Worm (Caenorhabditis elegans) whole organism, dauer: Measurements from ENCODE around the gene nmr-1.

Experiments
- unc-62 ChIP-seq: sonication (generic microtip); optimal IDR thresholded peaks from 2 replicates; lab custom pipeline; 2017; ENCODE audit warnings: missing biosample characterization, missing genetic modification reagents, missing genetic modification characterization

Gene nmr-1

DNA sequence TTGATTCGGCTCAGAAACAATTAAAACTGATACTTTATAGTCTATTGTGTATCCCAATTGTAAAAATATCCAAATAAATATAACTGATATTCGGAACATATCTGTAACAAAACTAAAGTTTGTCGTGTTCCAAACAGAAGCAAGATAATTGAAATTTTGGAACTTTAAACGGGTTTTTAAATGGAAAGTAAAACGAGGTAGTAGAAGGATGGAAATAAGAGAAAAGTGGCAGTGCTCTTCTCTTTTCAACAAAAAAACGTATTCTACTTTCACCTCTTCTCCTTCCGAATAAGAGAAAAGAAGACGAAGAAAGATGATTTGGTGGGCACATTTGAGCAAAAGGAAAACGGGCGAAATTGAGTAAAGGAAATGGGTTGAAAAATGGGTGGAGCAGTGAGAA is at the start of gene nmr-1:
Gene nmr-1 (minus strand): TSS at position 101 of the 400 bp plus-strand sequence.
- TF ChIP-seq unc-62 (GFP tag; lab: Kevin White, UChicago): no peak

DNA sequence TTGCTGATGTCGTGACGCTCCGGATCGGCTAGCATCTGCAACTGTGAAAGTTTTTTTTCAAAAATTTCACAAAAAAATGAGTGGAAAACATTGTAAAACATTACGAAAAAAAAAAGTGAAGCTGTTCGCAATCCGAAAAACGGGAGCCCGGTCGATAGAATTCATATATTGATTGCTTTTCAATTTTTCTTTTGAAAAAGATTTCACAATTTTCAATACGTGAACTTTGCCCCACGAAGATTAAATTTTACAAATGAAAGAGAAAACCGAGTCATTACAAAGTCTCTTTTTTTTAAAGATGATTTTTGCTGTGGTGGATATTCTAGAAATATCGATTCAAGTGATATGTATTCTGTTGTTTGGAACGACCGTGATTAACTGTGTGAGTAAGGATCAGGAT is 48.0 kb upstream of the nmr-1 start, which contains the start of gene F12A10.6:
Gene F12A10.6 (minus strand): TSS at position 101 of the 400 bp plus-strand sequence.
- no peak for TF ChIP-seq unc-62 (GFP tag; lab: Kevin White, UChicago)

DNA sequence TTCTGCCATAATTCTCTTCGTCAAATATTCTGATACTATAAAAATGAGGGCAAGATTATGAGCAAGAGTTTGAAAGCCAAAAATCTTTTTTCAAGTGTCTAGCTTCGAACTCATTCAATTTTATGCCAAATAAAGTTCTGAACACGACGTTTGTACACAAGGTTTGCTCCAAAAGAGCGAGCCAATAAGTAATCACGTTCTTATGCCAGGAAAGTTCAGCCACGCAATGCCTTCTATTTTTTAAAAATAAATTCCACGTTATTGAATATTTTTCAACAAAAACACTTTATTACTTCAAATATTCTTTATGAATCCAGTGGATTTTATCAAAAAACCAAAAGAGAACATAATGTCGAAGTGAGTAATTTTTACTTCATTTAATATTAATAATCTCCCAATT is 41.4 kb upstream of the nmr-1 start, which contains the start of gene nep-5:
Gene nep-5 (plus strand): TSS at position 301 of the 400 bp plus-strand sequence.
- TF ChIP-seq unc-62 (GFP tag; lab: Kevin White, UChicago): no peak

DNA sequence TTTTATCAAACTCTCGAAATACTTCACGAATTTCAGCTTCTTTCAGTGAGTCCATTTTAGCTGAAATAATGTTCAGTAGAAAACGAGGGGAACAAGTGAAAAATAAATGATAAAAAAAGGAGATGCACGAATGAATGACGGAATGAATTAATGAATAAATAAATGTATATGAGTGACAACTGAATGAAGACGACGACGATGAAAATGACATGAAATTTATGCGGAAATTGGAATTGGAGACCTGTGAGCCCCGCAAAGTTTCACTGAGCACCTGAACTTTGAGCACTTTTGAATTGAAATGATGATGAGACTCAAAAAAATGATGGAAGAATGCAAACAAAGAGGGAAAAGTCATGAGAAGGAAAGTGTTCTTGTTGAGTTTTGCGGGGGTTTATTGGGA is 35.6 kb upstream of the nmr-1 start, which contains the start of gene cal-8:
Gene cal-8 (minus strand): TSS at position 60 of the 400 bp plus-strand sequence.
- TF ChIP-seq unc-62 (GFP tag; lab: Kevin White, UChicago): no peak

DNA sequence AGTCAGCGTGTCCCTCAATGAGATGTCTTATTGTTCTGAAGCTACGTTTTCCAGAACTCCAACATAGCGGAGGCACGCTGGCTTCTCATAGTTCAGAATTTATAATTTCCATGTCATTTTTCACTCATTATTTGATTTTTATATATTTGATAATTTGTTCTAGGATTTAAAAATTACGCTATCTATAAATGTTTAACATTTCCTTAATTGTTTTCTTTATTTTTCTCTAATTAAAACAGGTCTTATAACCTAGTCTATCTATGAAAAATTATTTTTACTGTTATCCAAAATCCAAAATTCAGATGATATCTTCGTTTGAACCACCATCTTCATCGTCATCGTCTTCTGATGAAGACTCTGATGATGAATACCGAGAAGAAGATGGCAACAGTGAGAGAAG is 31.9 kb upstream of the nmr-1 start, which contains the start of gene F56D1.1:
Gene F56D1.1 (plus strand): TSS at position 301 of the 400 bp plus-strand sequence.
- TF ChIP-seq unc-62 (GFP tag; lab: Kevin White, UChicago): no peak

DNA sequence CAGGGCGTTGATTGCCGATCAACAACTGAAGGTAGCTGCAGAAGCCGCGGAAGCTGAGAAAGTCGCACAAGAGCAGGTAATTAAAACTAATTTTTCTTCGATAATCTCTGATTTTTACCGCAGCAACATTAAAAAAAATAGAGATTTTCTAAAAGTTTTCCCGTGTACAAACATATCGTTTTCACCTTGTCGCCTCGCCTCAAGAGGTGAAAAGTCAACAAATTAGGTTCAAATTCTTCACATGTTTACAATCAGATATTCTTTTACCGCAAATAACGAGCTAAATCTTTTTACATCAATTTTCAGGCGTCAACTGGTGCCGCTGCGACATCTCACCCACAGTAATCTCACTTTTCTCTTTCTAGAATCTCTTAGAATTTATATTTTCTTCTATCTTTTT is 28.5 kb upstream of the nmr-1 start, which contains the start of gene ilcr-2:
Gene ilcr-2 (plus strand): TSS at position 301 of the 400 bp plus-strand sequence.
- no peak for TF ChIP-seq unc-62 (GFP tag; lab: Kevin White, UChicago)

DNA sequence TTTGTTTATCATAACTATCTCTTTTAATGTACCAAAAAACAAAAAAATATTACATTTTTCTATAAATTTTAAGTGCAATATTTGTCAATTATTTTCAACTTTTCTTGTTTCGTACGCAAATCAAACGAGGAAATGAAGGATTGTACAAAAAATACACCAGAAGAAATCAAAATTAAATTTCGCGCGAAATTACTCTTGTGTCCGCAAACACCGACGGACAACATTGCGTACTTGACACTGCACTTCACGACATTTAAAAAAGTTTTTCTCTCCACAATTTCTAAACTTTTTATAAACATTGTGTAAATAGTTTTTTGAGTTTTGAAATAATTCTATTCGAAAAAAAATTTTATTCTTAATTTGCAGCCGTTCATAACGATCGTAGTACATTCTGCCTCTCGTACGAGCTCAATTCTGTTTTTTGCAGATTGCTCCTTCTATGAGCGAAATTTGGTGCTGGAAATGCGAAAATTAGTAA is 27.6 kb upstream of the nmr-1 start, which contains the start of gene mrps-16:
Gene mrps-16 (plus strand): TSS at position 428 of the 478 bp plus-strand sequence.
- no peak for TF ChIP-seq unc-62 (GFP tag; lab: Kevin White, UChicago)

DNA sequence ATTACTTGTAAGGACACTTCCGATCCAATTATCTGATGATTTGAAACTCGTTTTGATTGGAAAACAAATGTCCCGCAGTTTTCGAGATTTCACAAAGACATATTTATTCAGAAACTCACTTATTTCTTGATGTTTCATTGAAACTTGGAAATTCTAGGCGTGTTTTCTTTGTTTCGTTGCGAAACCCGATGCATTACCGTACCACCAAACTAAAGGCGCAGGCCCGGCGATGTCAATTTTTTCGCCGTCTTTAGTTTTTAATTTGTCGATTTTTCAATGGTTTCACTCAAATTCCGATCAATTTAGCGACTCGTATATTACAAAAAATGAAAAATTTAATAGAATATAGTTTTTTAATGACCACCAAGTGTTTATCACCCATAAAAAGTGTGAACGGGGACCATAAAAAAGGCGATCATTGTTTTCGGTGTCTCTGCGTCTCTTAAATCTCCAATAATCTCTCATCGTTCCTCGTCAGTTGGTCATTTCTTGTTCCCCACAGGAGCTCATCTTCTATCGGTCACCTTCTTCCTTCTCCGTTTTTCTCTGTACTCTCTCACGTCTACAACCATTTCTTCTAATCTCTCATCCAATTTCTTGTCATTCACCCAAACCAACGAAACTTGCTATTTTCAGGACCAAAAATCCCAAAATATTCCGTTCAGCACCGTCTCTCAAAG is 19.5 kb upstream of the nmr-1 start, which contains the start of gene clr-1:
Gene clr-1 (plus strand): TSS at position 630 of the 680 bp plus-strand sequence.
- no peak for TF ChIP-seq unc-62 (GFP tag; lab: Kevin White, UChicago)

DNA sequence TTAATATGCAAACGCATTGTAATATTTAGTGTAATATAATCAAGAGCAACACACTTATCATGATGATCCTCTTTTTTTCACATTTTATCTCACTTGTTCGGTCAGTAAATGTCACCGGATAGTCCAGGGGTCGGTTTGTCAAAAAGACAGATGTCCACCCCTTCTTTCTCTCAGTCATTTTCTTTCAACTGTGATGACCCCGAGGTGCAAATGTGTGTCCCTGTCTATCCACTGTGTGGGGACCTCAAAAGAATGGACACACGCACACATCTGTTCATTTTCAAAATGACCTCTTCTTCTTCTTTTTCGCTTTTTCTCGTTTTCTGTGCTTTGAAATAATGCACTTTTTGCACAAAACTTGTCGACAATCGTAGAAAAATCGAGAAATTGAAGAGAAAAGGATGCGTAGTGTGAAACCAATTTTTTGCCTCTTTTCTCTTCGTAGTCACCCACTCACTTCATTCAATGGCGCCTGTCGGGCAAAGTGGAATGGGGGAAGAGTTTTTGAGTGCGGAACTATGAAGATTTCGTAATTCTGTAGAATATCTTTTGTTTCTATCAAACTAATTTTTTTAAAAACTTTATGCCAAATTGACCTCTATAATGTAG is 17.4 kb upstream of the nmr-1 start:
- TF ChIP-seq unc-62 (GFP tag; lab: Kevin White, UChicago): no peak

DNA sequence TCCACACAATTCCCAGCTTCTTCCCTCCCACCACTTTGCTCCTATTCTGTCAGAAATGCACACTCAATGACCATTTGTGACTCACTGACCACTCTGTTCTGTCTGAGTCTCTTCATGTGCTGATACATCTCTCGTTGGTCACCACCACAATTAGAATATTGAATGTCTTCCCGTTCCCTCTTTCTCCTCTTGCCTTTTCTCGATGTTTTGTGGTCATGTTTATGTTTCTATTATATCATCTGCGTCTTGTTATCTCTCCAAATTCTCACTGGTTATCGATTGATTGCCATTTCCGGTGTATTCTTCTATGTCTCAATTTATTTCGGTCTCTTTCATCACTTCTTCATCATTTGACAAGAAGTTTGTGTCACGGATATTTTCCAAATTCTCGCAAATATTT is 14.5 kb upstream of the nmr-1 start:
- TF ChIP-seq unc-62 (GFP tag; lab: Kevin White, UChicago): no peak

DNA sequence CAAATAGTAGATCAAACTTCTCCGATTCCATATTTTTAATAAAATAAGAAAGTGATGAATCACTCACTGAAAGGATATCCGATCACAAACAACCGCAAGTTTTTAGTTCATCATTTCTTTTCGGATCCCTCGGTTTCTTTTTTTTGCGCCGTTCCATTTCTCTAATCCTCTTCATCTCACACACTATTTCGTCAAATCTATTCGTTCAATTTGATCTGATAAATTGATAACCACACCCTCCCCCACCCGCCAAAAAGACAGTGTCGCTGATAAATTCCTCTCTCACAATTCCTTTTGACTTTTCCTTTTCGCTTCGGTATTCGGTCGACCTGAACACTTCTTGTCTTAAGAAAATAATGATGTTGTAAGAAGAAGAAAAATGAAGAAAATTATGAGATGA is 13.1 kb upstream of the nmr-1 start:
- no peak for TF ChIP-seq unc-62 (GFP tag; lab: Kevin White, UChicago)

DNA sequence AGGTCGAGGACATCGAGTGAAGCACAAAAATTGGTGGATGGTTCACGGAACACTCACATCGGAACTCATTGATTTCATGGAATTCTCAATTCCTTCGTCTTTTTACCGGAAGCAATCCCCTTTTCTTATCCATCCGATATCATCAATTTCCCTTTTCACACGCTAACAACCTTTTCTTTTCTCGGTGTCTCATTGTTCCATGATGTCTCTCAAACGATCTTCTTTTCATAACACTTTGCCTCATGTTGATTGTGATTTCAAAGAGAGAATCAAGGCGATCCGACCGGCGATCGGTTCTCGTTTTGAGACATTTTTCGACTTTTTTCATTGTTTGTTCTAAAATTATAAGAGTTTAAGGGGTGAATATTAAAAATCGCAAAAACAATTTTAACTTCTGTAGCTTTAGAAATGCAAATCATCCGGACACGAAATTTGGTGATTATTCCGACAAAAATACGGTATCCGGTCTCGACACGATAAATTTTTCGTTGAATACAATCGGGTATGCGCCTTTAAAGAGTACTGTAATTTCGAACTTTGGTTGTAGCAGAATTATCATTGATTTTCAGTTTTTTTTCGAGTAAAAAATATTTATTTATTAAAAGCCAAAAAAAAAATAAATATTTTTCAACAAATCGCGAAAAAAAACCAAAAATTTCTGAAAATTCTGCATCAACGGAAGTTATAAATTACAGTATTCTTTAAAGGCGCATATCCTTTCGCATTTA is 12.4 kb upstream of the nmr-1 start:
- no peak for TF ChIP-seq unc-62 (GFP tag; lab: Kevin White, UChicago)

DNA sequence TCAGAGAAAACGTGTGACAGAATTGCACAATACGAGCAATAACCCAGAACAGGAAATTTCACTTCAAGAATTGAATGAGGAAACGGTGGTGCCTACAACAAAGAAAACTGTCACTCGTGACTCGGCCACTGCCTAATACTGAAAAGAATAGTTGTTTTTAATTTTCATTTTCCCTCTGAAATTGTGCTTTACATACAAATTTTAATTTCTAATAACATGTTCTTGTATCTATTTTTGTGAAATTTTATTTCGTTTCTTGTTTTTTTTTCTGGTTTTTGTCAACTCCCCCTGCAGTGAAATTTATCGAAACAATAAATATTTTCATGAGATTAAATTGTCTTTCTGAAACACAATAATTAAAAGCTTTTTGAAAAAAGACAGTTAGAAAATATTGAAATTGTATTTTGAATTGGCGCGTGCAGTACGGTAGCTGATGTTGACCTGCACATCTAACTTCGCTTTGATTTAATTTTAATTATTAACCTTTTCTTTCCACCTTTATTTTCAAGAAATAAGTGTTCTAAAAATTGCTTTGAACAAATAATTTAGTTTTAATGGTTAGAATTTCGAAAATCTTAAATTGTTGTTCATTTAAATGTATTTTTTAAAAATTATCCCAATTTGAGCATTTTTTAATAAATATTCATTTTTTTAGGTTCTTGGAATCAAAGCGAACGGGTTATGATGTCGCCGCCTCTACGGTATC is 9.4 kb upstream of the nmr-1 start, which contains the start of gene daz-1:
Gene daz-1 (plus strand): TSS at position 656 of the 706 bp plus-strand sequence.
- no peak for TF ChIP-seq unc-62 (GFP tag; lab: Kevin White, UChicago)

DNA sequence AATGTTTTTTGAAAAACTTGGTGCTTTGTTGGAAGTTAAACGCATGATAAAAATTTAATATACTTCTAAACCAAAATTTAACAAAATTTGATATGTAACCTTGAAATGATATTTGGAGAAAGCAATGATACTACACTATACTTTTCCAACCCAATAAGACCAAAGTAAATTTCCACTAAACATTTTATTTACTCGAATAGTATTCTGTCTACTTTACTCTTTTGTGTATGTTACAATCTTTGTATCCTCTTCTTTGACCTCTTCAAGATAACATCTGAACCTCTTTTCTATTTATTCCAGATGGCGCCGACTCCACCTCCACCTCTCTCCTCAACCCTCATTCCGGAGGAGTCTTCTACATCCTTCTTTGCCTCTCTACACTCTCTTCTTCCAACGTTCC is 7.1 kb upstream of the nmr-1 start, which contains the start of gene dhs-5:
Gene dhs-5 (plus strand): TSS at position 301 of the 400 bp plus-strand sequence.
- TF ChIP-seq unc-62 (GFP tag; lab: Kevin White, UChicago): no peak

DNA sequence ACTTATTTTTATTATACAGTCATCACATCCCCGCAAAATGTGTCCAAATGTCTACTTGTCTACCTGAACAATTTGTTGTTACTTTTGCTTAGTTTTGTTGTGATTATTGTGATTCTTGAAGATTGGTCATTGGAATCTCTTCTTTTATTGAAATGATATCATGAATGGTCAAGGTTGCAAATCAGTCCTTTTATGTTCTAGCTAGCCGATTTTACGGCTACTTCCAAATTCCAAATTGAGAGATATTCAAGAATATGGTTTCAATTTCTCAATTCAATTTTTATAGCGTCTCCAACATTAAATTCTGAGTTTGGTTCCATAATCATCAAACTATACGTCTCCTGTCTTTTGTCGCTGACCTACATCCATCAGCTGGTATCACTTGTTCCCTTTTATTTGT is 4.9 kb upstream of the nmr-1 start:
- no peak for TF ChIP-seq unc-62 (GFP tag; lab: Kevin White, UChicago)
